Worm (Caenorhabditis elegans): ENCODE data around the gene srsy-1.

The srsy-1 gene

DNA sequence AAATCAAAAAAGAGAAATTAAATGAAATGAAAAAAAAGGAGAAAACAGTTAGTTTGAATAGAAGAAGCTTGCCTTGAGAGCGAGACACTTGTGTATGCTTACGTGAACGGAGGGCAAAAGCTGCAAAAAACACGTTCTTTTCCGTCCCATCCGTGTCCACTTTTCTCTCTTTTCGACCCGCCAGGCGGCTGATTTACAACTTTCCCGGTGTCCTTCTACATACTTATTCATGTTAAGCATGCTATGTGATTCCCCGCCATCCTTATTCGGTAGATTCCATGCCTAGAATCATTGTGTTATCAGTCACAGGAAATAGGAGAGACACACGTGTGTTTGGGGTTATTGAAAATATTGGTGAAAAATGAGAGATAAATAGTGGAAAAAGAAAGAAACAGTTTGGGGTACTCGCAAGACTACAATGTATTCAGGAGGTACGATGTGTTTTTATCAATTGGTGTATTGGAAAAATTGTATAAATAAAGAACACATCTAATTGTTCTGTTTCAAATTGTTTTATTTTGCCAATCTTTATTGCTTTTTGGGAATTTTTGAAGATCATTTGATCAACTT is 26.2 kb downstream of the srsy-1 start, which contains the start of gene nas-29:
Gene nas-29 (minus strand): TSS at position 92 of the 570 bp plus-strand sequence.
- TF ChIP-seq aly-2 (tag; optimal IDR thresholded peaks at IDR 0.05): no peak
- peak in 1 of 2 experiments; percentile 6 for TF ChIP-seq mdl-1 (tag; optimal IDR thresholded peaks at IDR 0.05)
- TF ChIP-seq crh-2 (tag; optimal IDR thresholded peaks at IDR 0.05): peak; percentile 55
- TF ChIP-seq fos-1 (tag; optimal IDR thresholded peaks at IDR 0.05): peak; percentile 70
- peak; percentile 37 for TF ChIP-seq nhr-21 (tag; optimal IDR thresholded peaks at IDR 0.05)
- peak; percentile 50 for TF ChIP-seq sma-9 (GFP tag; optimal IDR thresholded peaks at IDR 0.05)
- TF ChIP-seq sma-9 (tag; optimal IDR thresholded peaks at IDR 0.05): no peak
- no peak for TF ChIP-seq snpc-4 (tag; optimal IDR thresholded peaks at IDR 0.05)
- peak; percentile 29 for TF ChIP-seq gmeb-1 (tag; optimal IDR thresholded peaks at IDR 0.05)
- TF ChIP-seq nhr-12 (tag; optimal IDR thresholded peaks at IDR 0.05): no peak
- peak; percentile 28 for TF ChIP-seq F13H6.1 (tag; optimal IDR thresholded peaks at IDR 0.05)
- peak; percentile 28 for TF ChIP-seq sma-3 (GFP tag; optimal IDR thresholded peaks at IDR 0.05)

- TF ChIP-seq F13H6.1 (tag; optimal IDR thresholded peaks at IDR 0.05) (no peak), ama-1 (optimal IDR thresholded peaks at IDR 0.05) (no peak), nhr-6 (tag; optimal IDR thresholded peaks at IDR 0.05) (no peak), elt-1 (tag; optimal IDR thresholded peaks at IDR 0.05) (no peak), aly-2 (tag; optimal IDR thresholded peaks at IDR 0.05) (no peak), sma-3 (GFP tag; optimal IDR thresholded peaks at IDR 0.05) (no peak), ceh-16 (tag; optimal IDR thresholded peaks at IDR 0.05) (no peak), nhr-25 (tag; optimal IDR thresholded peaks at IDR 0.05) (no peak), ceh-82 (tag; optimal IDR thresholded peaks at IDR 0.05) (no peak), zag-1 (tag; optimal IDR thresholded peaks at IDR 0.05) (no peak), lsy-2 (tag; optimal IDR thresholded peaks at IDR 0.05) (no peak), nhr-21 (tag; optimal IDR thresholded peaks at IDR 0.05) (no peak)
Observed at ce11 chrII:5142619-5143018, 26.8 kb downstream of the srsy-1 start, which contains the start of gene F58A6.1. TSS of gene F58A6.1 (plus strand) at chrII:5142919.

DNA sequence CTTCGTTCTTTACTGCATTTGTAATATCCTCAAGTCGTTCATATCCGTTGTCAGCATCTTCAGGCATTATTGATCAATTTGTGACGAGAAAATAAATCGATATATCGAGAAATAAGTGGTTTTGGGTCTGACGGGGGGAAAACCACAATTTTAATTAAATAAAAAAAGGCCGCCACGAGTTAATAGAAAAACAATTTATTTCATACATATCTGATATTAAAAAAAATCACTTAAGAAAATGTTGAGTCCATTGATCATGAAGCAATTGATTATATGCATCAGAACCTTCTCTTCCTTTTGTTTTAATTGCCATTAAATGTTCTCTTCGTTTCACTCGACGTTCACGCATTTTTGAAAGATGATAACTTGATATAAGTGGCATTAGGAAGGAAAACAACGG is 32.5 kb downstream of the srsy-1 start, which contains the start of gene F58A6.5:
Gene F58A6.5 (minus strand): TSS at position 101 of the 400 bp plus-strand sequence.
- TF ChIP-seq unc-39 (tag; optimal IDR thresholded peaks at IDR 0.05) (no peak), fos-1 (tag; optimal IDR thresholded peaks at IDR 0.05) (no peak), mdl-1 (tag; optimal IDR thresholded peaks at IDR 0.05) (no peak), sem-4 (tag; optimal IDR thresholded peaks at IDR 0.05) (no peak), ZK546.5 (tag; optimal IDR thresholded peaks at IDR 0.05) (no peak), elt-3 (tag; optimal IDR thresholded peaks at IDR 0.05) (no peak), lin-13 (GFP tag; optimal IDR thresholded peaks at IDR 0.05) (no peak), ama-1 (optimal IDR thresholded peaks at IDR 0.05) (no peak), ztf-4 (tag; optimal IDR thresholded peaks at IDR 0.05) (no peak), skn-1 (tag; optimal IDR thresholded peaks at IDR 0.05) (no peak), mab-5 (tag; optimal IDR thresholded peaks at IDR 0.05) (no peak)

DNA sequence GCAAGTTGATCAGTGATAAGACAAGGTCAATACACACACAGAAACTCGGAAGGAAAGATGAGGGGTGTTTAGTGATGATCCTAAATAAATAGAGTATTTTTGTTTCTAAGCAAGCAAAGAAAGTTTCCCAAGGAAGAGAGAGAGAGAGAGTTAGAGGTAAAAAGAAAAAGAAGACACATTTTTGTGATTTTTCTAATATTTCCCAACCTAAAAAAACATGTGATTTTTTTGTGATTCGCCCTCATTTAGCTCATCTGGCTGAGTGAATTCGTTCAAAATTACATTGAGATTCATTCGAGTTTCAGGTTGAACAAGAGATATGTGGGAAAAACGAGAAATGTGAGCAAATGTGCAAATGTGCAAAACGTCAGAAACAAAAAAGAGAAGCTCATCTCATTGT is 35.0 kb downstream of the srsy-1 start, which contains the start of gene srb-16:
Gene srb-16 (minus strand): TSS at position 101 of the 400 bp plus-strand sequence.
- TF ChIP-seq lsy-2 (tag; optimal IDR thresholded peaks at IDR 0.05) (no peak), unc-55 (GFP tag; optimal IDR thresholded peaks at IDR 0.05) (no peak), lin-13 (GFP tag; optimal IDR thresholded peaks at IDR 0.05) (no peak), nhr-12 (tag; optimal IDR thresholded peaks at IDR 0.05) (no peak), aly-2 (tag; optimal IDR thresholded peaks at IDR 0.05) (no peak), lin-11 (tag; optimal IDR thresholded peaks at IDR 0.05) (no peak), nhr-237 (tag; optimal IDR thresholded peaks at IDR 0.05) (no peak), unc-62 (GFP tag; optimal IDR thresholded peaks at IDR 0.05) (no peak)

DNA sequence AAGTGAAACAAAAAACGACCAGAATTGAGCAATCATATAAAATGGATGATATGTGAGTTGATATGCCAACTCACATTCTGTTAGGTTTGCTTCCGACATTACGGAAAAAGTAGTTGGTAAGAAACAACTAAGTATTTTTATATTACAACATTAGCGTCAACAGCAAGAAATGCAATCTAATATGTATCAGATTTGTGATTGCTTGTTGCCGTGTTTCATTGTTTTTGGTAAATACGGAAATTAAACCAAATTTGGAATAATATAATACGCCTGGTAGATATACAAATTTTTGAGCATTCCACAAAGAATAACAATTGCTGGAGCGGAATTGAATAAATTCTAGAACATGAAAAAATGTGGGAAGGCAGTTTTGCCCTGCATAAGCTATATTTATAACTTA is 38.7 kb downstream of the srsy-1 start, which contains the start of gene srb-12:
Gene srb-12 (minus strand): TSS at position 101 of the 400 bp plus-strand sequence.
- TF ChIP-seq aly-2 (tag; optimal IDR thresholded peaks at IDR 0.05): no peak
- no peak for TF ChIP-seq snpc-4 (tag; optimal IDR thresholded peaks at IDR 0.05)
- no peak for TF ChIP-seq blmp-1 (tag; optimal IDR thresholded peaks at IDR 0.05; ENCODE audit: insufficient read depth)
- TF ChIP-seq peb-1 (tag; optimal IDR thresholded peaks at IDR 0.05): no peak
- no peak for TF ChIP-seq ztf-4 (tag; optimal IDR thresholded peaks at IDR 0.05)
- no peak for TF ChIP-seq unc-62 (GFP tag; optimal IDR thresholded peaks at IDR 0.05)
- TF ChIP-seq sem-4 (tag; optimal IDR thresholded peaks at IDR 0.05): no peak
- TF ChIP-seq C34F6.9 (tag; optimal IDR thresholded peaks at IDR 0.05): no peak
- no peak for TF ChIP-seq nhr-77 (tag; optimal IDR thresholded peaks at IDR 0.05)
- no peak for TF ChIP-seq nhr-237 (tag; optimal IDR thresholded peaks at IDR 0.05)
- TF ChIP-seq ztf-11 (tag; optimal IDR thresholded peaks at IDR 0.05): no peak
- TF ChIP-seq crh-2 (tag; optimal IDR thresholded peaks at IDR 0.05): no peak
- no peak for TF ChIP-seq gmeb-1 (tag; optimal IDR thresholded peaks at IDR 0.05)
- no peak for TF ChIP-seq elt-1 (tag; optimal IDR thresholded peaks at IDR 0.05)
- no peak for TF ChIP-seq unc-39 (tag; optimal IDR thresholded peaks at IDR 0.05)
- TF ChIP-seq Y55F3AM.14 (GFP tag; optimal IDR thresholded peaks at IDR 0.05): no peak
- TF ChIP-seq nhr-10 (tag; optimal IDR thresholded peaks at IDR 0.05): no peak
- no peak for TF ChIP-seq lin-11 (tag; optimal IDR thresholded peaks at IDR 0.05)
- no peak for TF ChIP-seq skn-1 (tag; optimal IDR thresholded peaks at IDR 0.05)
